Fruit fly (Drosophila melanogaster) whole organism, pupa: Measurements from ENCODE around the gene PolG2.

Experiments
- CG10348 ChIP-seq: fragments of 200-800 bp; sonication (Bioruptor generic); IDR thresholded peaks from 2 replicates; pipeline ENCODE4 v1.3.6; 2022; ENCODE audit warnings: missing biosample characterization, missing genetic modification characterization
- CG12605 ChIP-seq: fragments of 200-800 bp; sonication (Bioruptor generic); IDR thresholded peaks from 2 replicates; pipeline ENCODE4 v1.3.6; 2022; ENCODE audit warnings: missing biosample characterization, missing genetic modification characterization
- CG13204 ChIP-seq: fragments of 200-800 bp; sonication (Bioruptor generic); optimal IDR thresholded peaks from 2 replicates; lab custom pipeline; 2018; ENCODE audit warnings: missing biosample characterization, mild to moderate bottlenecking, missing genetic modification characterization, moderate library complexity
- CG14655 ChIP-seq: fragments of 200-800 bp; sonication (Bioruptor generic); optimal IDR thresholded peaks from 3 replicates; lab custom pipeline; 2017; ENCODE audit warnings: mild to moderate bottlenecking, missing biosample characterization, missing genetic modification reagents, missing genetic modification characterization
- CG15710 ChIP-seq: fragments of 200-800 bp; sonication (Bioruptor generic); optimal IDR thresholded peaks from 2 replicates; lab custom pipeline; 2018; ENCODE audit warnings: missing biosample characterization, mild to moderate bottlenecking, missing genetic modification characterization, moderate library complexity
- CG17806 ChIP-seq: fragments of 200-800 bp; sonication (Bioruptor generic); optimal IDR thresholded peaks from 2 replicates; lab custom pipeline; 2018; ENCODE audit warnings: missing biosample characterization, mild to moderate bottlenecking, missing genetic modification characterization, moderate library complexity
- CG32121 ChIP-seq: fragments of 200-800 bp; sonication (Bioruptor generic); IDR thresholded peaks from 2 replicates; pipeline ENCODE4 v1.3.6; 2022; ENCODE audit warnings: missing biosample characterization, missing genetic modification characterization
- CG34367 ChIP-seq: fragments of 200-800 bp; sonication (Bioruptor generic); optimal IDR thresholded peaks from 2 replicates; lab custom pipeline; 2018; ENCODE audit warnings: missing biosample characterization, mild to moderate bottlenecking, missing genetic modification characterization
- CG4496 ChIP-seq: fragments of 200-800 bp; sonication (Bioruptor generic); IDR thresholded peaks from 3 replicates; pipeline ENCODE4 v1.3.6; 2022; ENCODE audit warnings: missing biosample characterization, missing genetic modification characterization
- CG8159 ChIP-seq: fragments of 200-800 bp; sonication (Bioruptor generic); optimal IDR thresholded peaks from 3 replicates; lab custom pipeline; 2018; ENCODE audit warnings: missing biosample characterization, mild to moderate bottlenecking, missing genetic modification characterization, moderate library complexity
- CG8301 ChIP-seq: fragments of 200-800 bp; sonication (Bioruptor generic); optimal IDR thresholded peaks from 2 replicates; lab custom pipeline; 2018; ENCODE audit warnings: missing biosample characterization, mild to moderate bottlenecking, missing genetic modification characterization
- CG9948 ChIP-seq: fragments of 200-800 bp; sonication (Bioruptor generic); optimal IDR thresholded peaks from 2 replicates; lab custom pipeline; 2018; ENCODE audit warnings: missing biosample characterization, mild to moderate bottlenecking, missing genetic modification characterization, moderate library complexity
- D1 ChIP-seq: fragments of 200-800 bp; sonication (Bioruptor generic); optimal IDR thresholded peaks from 2 replicates; lab custom pipeline; 2018; ENCODE audit warnings: missing biosample characterization, mild to moderate bottlenecking, missing genetic modification characterization, moderate library complexity
- EcR ChIP-seq: fragments of 200-800 bp; sonication (Bioruptor generic); optimal IDR thresholded peaks from 3 replicates; lab custom pipeline; 2019; ENCODE audit warnings: missing biosample characterization, missing genetic modification characterization, mild to moderate bottlenecking, moderate library complexity, missing genetic modification reagents
- Ets98B ChIP-seq: fragments of 200-800 bp; sonication (Bioruptor generic); IDR thresholded peaks from 2 replicates; pipeline ENCODE4 v1.3.6; 2022; ENCODE audit warnings: missing biosample characterization, missing genetic modification characterization
- Pif1A ChIP-seq: fragments of 200-800 bp; sonication (Bioruptor generic); optimal IDR thresholded peaks from 3 replicates; lab custom pipeline; 2016; ENCODE audit warnings: missing biosample characterization, missing genetic modification characterization
- Pif1B ChIP-seq: fragments of 200-800 bp; sonication (Bioruptor generic); optimal IDR thresholded peaks from 3 replicates; lab custom pipeline; 2016; ENCODE audit warnings: missing biosample characterization, missing genetic modification characterization
- Snoo ChIP-seq: fragments of 200-800 bp; sonication (Bioruptor generic); optimal IDR thresholded peaks from 3 replicates; lab custom pipeline; 2017; ENCODE audit warnings: missing biosample characterization, mild to moderate bottlenecking, missing genetic modification characterization, inconsistent platforms
- fd96Ca ChIP-seq: fragments of 200-800 bp; sonication (Bioruptor generic); IDR thresholded peaks from 3 replicates; pipeline ENCODE4 v1.3.6; 2022; ENCODE audit warnings: missing biosample characterization, missing genetic modification characterization
- gl ChIP-seq: fragments of 200-800 bp; sonication (Bioruptor generic); optimal IDR thresholded peaks from 2 replicates; lab custom pipeline; 2018; ENCODE audit warnings: missing biosample characterization, mild to moderate bottlenecking, missing genetic modification characterization
- rn ChIP-seq: fragments of 200-800 bp; sonication (Bioruptor generic); IDR thresholded peaks from 2 replicates; pipeline ENCODE4 v1.3.6; 2022; ENCODE audit warnings: missing biosample characterization, missing genetic modification characterization

The PolG2 gene

dm6 chr2L:13845178-13845577 is 12.3 kb upstream of the PolG2 start, which contains the start of gene CG8997:
CG8997 (minus strand) TSS chr2L:13845325.
- no peak for TF ChIP-seq rn (GFP tag; lab: Robert Waterston, UW)
- TF ChIP-seq CG4496, result no peak
- TF ChIP-seq Pif1A (GFP tag; lab: Kevin White, UChicago), result no peak
- TF ChIP-seq gl (tag; lab: Kevin White, UChicago), result no peak
- no peak for TF ChIP-seq Snoo
- TF ChIP-seq Ets98B (GFP tag; lab: Robert Waterston, UW), result no peak
- no peak for TF ChIP-seq CG13204 (GFP tag; lab: Kevin White, UChicago)
- TF ChIP-seq CG32121 (GFP tag; lab: Robert Waterston, UW), result no peak
- TF ChIP-seq Pif1B (GFP tag; lab: Kevin White, UChicago), result no peak
- no peak for TF ChIP-seq fd96Ca (GFP tag; lab: Robert Waterston, UW)

DNA sequence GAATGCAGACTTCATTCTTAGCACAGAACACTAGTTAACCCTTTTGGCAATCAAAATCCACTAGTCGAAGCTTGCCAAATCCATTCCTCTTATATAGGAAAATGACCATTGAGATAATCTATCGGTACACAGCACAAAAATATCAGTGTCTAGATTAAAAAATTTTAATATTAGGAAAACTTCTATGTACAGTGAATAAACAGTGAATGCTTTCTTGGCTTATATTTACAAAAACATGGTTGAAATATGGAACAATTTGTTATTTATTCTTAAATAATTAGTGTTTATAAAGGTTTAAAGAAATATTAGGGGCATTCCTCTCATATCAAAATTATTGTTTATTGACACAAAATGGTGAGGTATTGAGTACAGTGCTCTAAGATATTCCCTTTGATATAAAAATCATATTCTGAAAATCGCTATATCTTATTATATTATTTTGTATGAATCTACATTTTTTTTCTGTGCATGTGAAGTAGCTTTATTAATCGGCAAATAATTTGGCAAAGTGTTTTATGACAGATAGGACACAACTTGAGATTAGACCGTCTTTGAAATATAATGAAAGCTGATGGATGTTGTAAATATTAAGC is 10.9 kb upstream of the PolG2 start, which contains the start of gene CG33306:
TSS of gene CG33306 (minus strand) at position 51 of the 593 bp plus-strand sequence.
- TF ChIP-seq CG10348 (GFP tag; lab: Robert Waterston, UW) (no peak), Pif1A (GFP tag; lab: Kevin White, UChicago) (no peak), CG13204 (GFP tag; lab: Kevin White, UChicago) (no peak)

DNA sequence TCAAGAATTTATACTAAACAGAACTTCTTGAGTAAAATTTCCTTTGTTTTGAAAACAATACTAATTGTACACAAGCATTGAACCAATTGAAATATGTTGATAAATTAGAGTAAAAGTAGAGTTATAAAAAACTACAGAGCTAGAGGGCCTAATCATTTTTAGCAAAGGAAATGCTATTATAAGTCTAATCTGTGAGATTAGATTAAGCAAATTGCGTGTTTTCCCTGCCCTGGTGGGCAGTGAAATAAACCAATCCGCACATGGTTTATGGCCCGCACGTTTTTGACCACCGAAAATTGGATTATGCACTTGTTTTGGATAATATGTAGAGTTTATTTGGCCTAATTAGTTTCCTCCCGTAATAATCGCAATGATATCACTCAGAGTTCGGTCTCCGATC is 9.7 kb upstream of the PolG2 start:
- no peak for TF ChIP-seq CG8159
- TF ChIP-seq CG34367 (tag; lab: Kevin White, UChicago), result no peak
- TF ChIP-seq gl (tag; lab: Kevin White, UChicago), result no peak
- TF ChIP-seq CG15710 (tag; lab: Kevin White, UChicago), result no peak
- TF ChIP-seq EcR (GFP tag; lab: Kevin White, UChicago), result no peak
- no peak for TF ChIP-seq CG8301 (tag; lab: Kevin White, UChicago)
- TF ChIP-seq CG9948 (tag; lab: Kevin White, UChicago), result no peak
- no peak for TF ChIP-seq fd96Ca (GFP tag; lab: Robert Waterston, UW)
- no peak for TF ChIP-seq CG17806 (tag; lab: Kevin White, UChicago)
- TF ChIP-seq Snoo, result no peak
- TF ChIP-seq Pif1B (GFP tag; lab: Kevin White, UChicago), result no peak
- no peak for TF ChIP-seq CG10348 (GFP tag; lab: Robert Waterston, UW)
- no peak for TF ChIP-seq Ets98B (GFP tag; lab: Robert Waterston, UW)
- TF ChIP-seq CG4496, result no peak
- no peak for TF ChIP-seq CG14655 (GFP tag; lab: Kevin White, UChicago)
- no peak for TF ChIP-seq D1 (tag; lab: Kevin White, UChicago)
- no peak for TF ChIP-seq Pif1A (GFP tag; lab: Kevin White, UChicago)
- TF ChIP-seq CG32121 (GFP tag; lab: Robert Waterston, UW), result no peak
- no peak for TF ChIP-seq rn (GFP tag; lab: Robert Waterston, UW)

- TF ChIP-seq D1 (tag; lab: Kevin White, UChicago) (peak; percentile 29), Pif1A (GFP tag; lab: Kevin White, UChicago) (no peak)
Measured at dm6 chr2L:13842078-13842477, 9.2 kb upstream of the PolG2 start.

DNA sequence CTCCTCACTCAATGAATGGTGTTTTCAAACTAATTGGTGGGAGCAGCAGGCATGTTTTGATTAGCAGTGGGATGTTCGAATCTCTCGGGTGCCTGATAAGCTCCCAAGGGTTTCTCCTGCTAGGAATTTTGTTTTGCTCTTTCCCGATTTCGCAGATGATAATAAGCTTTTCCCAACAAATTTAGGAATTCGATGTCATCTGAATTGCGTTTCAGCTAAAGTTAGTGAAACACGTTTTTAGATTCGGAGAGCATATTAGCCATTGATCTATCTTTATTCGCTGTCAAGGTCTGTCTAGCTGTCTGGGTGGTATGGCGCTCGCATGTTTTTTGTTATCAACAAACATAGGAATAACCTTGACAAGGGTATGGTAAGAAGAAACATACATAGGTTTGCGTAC is 8.6 kb upstream of the PolG2 start, which contains the start of gene CG33307:
TSS of gene CG33307 (minus strand) at position 13 of the 400 bp plus-strand sequence.
- TF ChIP-seq CG8159, result no peak

DNA sequence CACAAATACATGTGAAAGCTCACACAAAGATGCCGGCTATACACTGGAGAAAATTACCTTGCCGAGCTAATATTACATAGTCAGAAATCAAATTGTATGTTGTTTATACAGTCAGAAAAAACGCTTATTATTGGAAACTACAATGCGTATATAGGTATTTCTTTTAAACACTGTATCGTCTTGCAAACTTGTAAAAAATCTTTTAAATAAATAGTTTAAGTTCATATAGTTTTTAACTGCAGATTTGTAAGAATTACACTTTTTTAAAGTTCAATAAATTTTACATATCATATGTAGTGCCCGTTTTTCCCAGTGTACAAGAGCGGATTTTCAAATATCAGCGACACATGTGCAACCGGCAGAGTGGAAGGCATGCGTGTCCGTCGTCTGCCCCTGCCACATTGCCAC is 6.8 kb upstream of the PolG2 start:
- TF ChIP-seq CG32121 (GFP tag; lab: Robert Waterston, UW), result peak; percentile 90
- peak; percentile 91 for TF ChIP-seq Snoo
- peak; percentile 76 for TF ChIP-seq CG34367 (tag; lab: Kevin White, UChicago)
- peak; percentile 92 for TF ChIP-seq CG14655 (GFP tag; lab: Kevin White, UChicago)
- TF ChIP-seq CG15710 (tag; lab: Kevin White, UChicago), result peak; percentile 83
- TF ChIP-seq EcR (GFP tag; lab: Kevin White, UChicago), result no peak
- TF ChIP-seq CG4496, result peak; percentile 86
- peak; percentile 40 for TF ChIP-seq gl (tag; lab: Kevin White, UChicago)
- TF ChIP-seq rn (GFP tag; lab: Robert Waterston, UW), result peak; percentile 48; the same call in 1 of the 2 replicates
- no peak; the same call in 2 of the 3 replicates for TF ChIP-seq fd96Ca (GFP tag; lab: Robert Waterston, UW)
- TF ChIP-seq CG17806 (tag; lab: Kevin White, UChicago), result peak; percentile 81
- peak; percentile 46 for TF ChIP-seq CG13204 (GFP tag; lab: Kevin White, UChicago)
- TF ChIP-seq Pif1B (GFP tag; lab: Kevin White, UChicago), result peak; percentile 76
- TF ChIP-seq Ets98B (GFP tag; lab: Robert Waterston, UW), result peak; percentile 80
- TF ChIP-seq D1 (tag; lab: Kevin White, UChicago), result peak; percentile 82
- peak; percentile 83 for TF ChIP-seq Pif1A (GFP tag; lab: Kevin White, UChicago)
- TF ChIP-seq CG9948 (tag; lab: Kevin White, UChicago), result peak; percentile 88
- peak; percentile 86 for TF ChIP-seq CG8159
- TF ChIP-seq CG8301 (tag; lab: Kevin White, UChicago), result peak; percentile 88
- TF ChIP-seq CG12605 (GFP tag; lab: Robert Waterston, UW), result peak; percentile 56
- TF ChIP-seq CG10348 (GFP tag; lab: Robert Waterston, UW), result 0 out of 2 replicates have a peak, but pooled peaks have one; percentile 16
